Worm (Caenorhabditis elegans) whole organism, L1 larva: ENCODE results near the gene stt-3.
A peak's percentile ranks its signal among the peaks of the same experiment; 100 is the strongest.

Experiments
- C04F5.9 ChIP-seq: sonication (generic microtip); optimal IDR thresholded peaks from 2 replicates; lab custom pipeline; 2016; ENCODE audit warnings: missing genetic modification characterization, missing compliant biosample characterization
- C16A3.4 ChIP-seq: fragments of 150-350 bp; optimal IDR thresholded peaks from 2 replicates; lab custom pipeline; 2014; ENCODE audit warnings: missing biosample characterization, missing genetic modification characterization
- F16B12.6 ChIP-seq: fragments of 150-350 bp; optimal IDR thresholded peaks from 2 replicates; lab custom pipeline; 2014; ENCODE audit warnings: missing biosample characterization, missing genetic modification characterization
- Y116A8C.19 ChIP-seq: sonication (generic microtip); optimal IDR thresholded peaks from 2 replicates; lab custom pipeline; 2016; ENCODE audit warnings: missing compliant biosample characterization, missing genetic modification characterization, borderline replicate concordance
- aha-1 ChIP-seq: fragments of 150-350 bp; optimal IDR thresholded peaks from 2 replicates; lab custom pipeline; 2014; ENCODE audit warnings: missing biosample characterization, missing genetic modification characterization
- aly-2 ChIP-seq: fragments of 150-350 bp; optimal IDR thresholded peaks from 2 replicates; lab custom pipeline; 2014; ENCODE audit warnings: missing biosample characterization, missing genetic modification characterization
- ama-1 ChIP-seq: fragments of 150-350 bp; optimal IDR thresholded peaks from 2 replicates; lab custom pipeline; 2014
- blmp-1 ChIP-seq: fragments of 150-350 bp; optimal IDR thresholded peaks from 2 replicates; lab custom pipeline; 2014; ENCODE audit warnings: missing biosample characterization, missing genetic modification characterization
- ceh-8 ChIP-seq: fragments of 200-800 bp; sonication (Bioruptor generic); optimal IDR thresholded peaks from 2 replicates; lab custom pipeline; 2018; ENCODE audit warnings: mild to moderate bottlenecking, missing genetic modification characterization, moderate library complexity, missing compliant biosample characterization
- ceh-90 ChIP-seq: sonication (generic microtip); optimal IDR thresholded peaks from 2 replicates; lab custom pipeline; 2016; ENCODE audit warnings: missing genetic modification characterization, missing compliant biosample characterization
- dpl-1 ChIP-seq, 3 experiments: fragments of 150-350 bp in 2 of 3; sonication (generic microtip) in 1 of 3; optimal IDR thresholded peaks; 2 replicates each; lab custom pipeline; 2014 to 2017; ENCODE audit warnings: missing biosample characterization in 3 of 3, missing genetic modification characterization in 3 of 3, missing genetic modification reagents in 3 of 3
- efl-3 ChIP-seq: fragments of 200-800 bp; sonication (Bioruptor generic); optimal IDR thresholded peaks from 2 replicates; lab custom pipeline; 2018; ENCODE audit warnings: mild to moderate bottlenecking, missing genetic modification characterization, missing compliant biosample characterization
- egl-13 ChIP-seq: sonication (generic microtip); optimal IDR thresholded peaks from 2 replicates; lab custom pipeline; 2016; ENCODE audit warnings: missing genotype, missing genetic modification reagents, missing genetic modification characterization, missing compliant biosample characterization
- elt-2 ChIP-seq: sonication (generic microtip); optimal IDR thresholded peaks from 2 replicates; lab custom pipeline; 2016; ENCODE audit warnings: missing genetic modification characterization, mild to moderate bottlenecking, inconsistent platforms, missing compliant biosample characterization, missing genetic modification reagents
- elt-3 ChIP-seq, 6 experiments: fragments of 150-350 bp in 1 of 6; sonication (generic microtip); optimal IDR thresholded peaks; 2 replicates each; lab custom pipeline; 2017 to 2018; ENCODE audit warnings: missing biosample characterization in 6 of 6, missing genetic modification characterization in 6 of 6, inconsistent platforms in 1 of 6
- fkh-10 ChIP-seq: sonication (generic microtip); optimal IDR thresholded peaks from 2 replicates; lab custom pipeline; 2017; ENCODE audit warnings: missing biosample characterization, missing genetic modification reagents, missing genetic modification characterization
- fos-1 ChIP-seq: fragments of 150-350 bp; optimal IDR thresholded peaks from 2 replicates; lab custom pipeline; 2014; ENCODE audit warnings: missing biosample characterization, missing genetic modification characterization
- hlh-17 ChIP-seq: fragments of 200-800 bp; sonication (Bioruptor generic); optimal IDR thresholded peaks from 2 replicates; lab custom pipeline; 2018; ENCODE audit warnings: missing genetic modification characterization, mild to moderate bottlenecking, missing compliant biosample characterization, moderate library complexity, borderline replicate concordance
- hlh-4 ChIP-seq: sonication (generic microtip); optimal IDR thresholded peaks from 2 replicates; lab custom pipeline; 2016; ENCODE audit warnings: mild to moderate bottlenecking, missing genetic modification characterization, missing compliant biosample characterization
- hpl-2 ChIP-seq: fragments of 150-350 bp; optimal IDR thresholded peaks from 2 replicates; lab custom pipeline; 2014; ENCODE audit warnings: missing biosample characterization, missing genetic modification reagents, missing genetic modification characterization
- jun-1 ChIP-seq: fragments of 150-350 bp; optimal IDR thresholded peaks from 2 replicates; lab custom pipeline; 2014; ENCODE audit warnings: missing biosample characterization, missing genetic modification reagents, missing genetic modification characterization
- lin-13 ChIP-seq: fragments of 150-350 bp; optimal IDR thresholded peaks from 2 replicates; lab custom pipeline; 2014; ENCODE audit warnings: missing biosample characterization, missing genetic modification reagents, missing genetic modification characterization
- lin-14 ChIP-seq: fragments of 200-800 bp; sonication (Bioruptor generic); optimal IDR thresholded peaks from 2 replicates; lab custom pipeline; 2018; ENCODE audit warnings: mild to moderate bottlenecking, missing genetic modification characterization, moderate library complexity, missing compliant biosample characterization
- lin-35 ChIP-seq, 2 experiments: fragments of 150-350 bp; optimal IDR thresholded peaks; 2 replicates each; lab custom pipeline; 2014; ENCODE audit warnings: missing biosample characterization in 2 of 2, missing genetic modification characterization in 2 of 2, missing genetic modification reagents in 2 of 2
- lir-3 ChIP-seq: sonication (generic microtip); optimal IDR thresholded peaks from 2 replicates; lab custom pipeline; 2016; ENCODE audit warnings: mild to moderate bottlenecking, missing genetic modification characterization, moderate library complexity, missing compliant biosample characterization; ENCODE audit not compliant: poor library complexity
- mab-9 ChIP-seq: fragments of 200-800 bp; sonication (Bioruptor generic); IDR thresholded peaks from 2 replicates; pipeline ENCODE4 v1.3.6; 2022; ENCODE audit warnings: missing genetic modification reagents, missing genetic modification characterization, missing compliant biosample characterization
- mef-2 ChIP-seq: fragments of 150-350 bp; optimal IDR thresholded peaks from 2 replicates; lab custom pipeline; 2014; ENCODE audit warnings: missing biosample characterization, missing genetic modification characterization
- mep-1 ChIP-seq: fragments of 150-350 bp; optimal IDR thresholded peaks from 2 replicates; lab custom pipeline; 2014; ENCODE audit warnings: missing biosample characterization, missing genetic modification characterization
- nhr-11 ChIP-seq: fragments of 150-350 bp; optimal IDR thresholded peaks from 2 replicates; lab custom pipeline; 2014; ENCODE audit warnings: missing biosample characterization, missing genetic modification characterization
- nhr-19 ChIP-seq: fragments of 200-800 bp; sonication (Bioruptor generic); conservative IDR thresholded peaks from 2 replicates; pipeline ENCODE4 v1.3.6; 2022; ENCODE audit warnings: missing genetic modification characterization, missing compliant biosample characterization
- nhr-20 ChIP-seq: sonication (generic microtip); optimal IDR thresholded peaks from 2 replicates; lab custom pipeline; 2016; ENCODE audit warnings: mild to moderate bottlenecking, missing genetic modification characterization, missing compliant biosample characterization
- nhr-28 ChIP-seq: fragments of 150-350 bp; optimal IDR thresholded peaks from 2 replicates; lab custom pipeline; 2014; ENCODE audit warnings: missing biosample characterization, missing genetic modification characterization
- nhr-47 ChIP-seq: sonication (generic microtip); optimal IDR thresholded peaks from 2 replicates; lab custom pipeline; 2016; ENCODE audit warnings: mild to moderate bottlenecking, missing genetic modification characterization, moderate library complexity, missing compliant biosample characterization
- nhr-71 ChIP-seq: sonication (generic microtip); optimal IDR thresholded peaks from 2 replicates; lab custom pipeline; 2016; ENCODE audit warnings: mild to moderate bottlenecking, missing genetic modification characterization, moderate library complexity, missing compliant biosample characterization
- nhr-76 ChIP-seq: sonication (generic microtip); optimal IDR thresholded peaks from 2 replicates; lab custom pipeline; 2017; ENCODE audit warnings: missing biosample characterization, missing genetic modification characterization
- nhr-84 ChIP-seq: sonication (generic microtip); optimal IDR thresholded peaks from 2 replicates; lab custom pipeline; 2017; ENCODE audit warnings: missing biosample characterization, missing genetic modification characterization
- nhr-90 ChIP-seq: sonication (generic microtip); optimal IDR thresholded peaks from 2 replicates; lab custom pipeline; 2016; ENCODE audit warnings: mild to moderate bottlenecking, missing genetic modification characterization, missing compliant biosample characterization; ENCODE audit not compliant: poor library complexity
- pag-3 ChIP-seq: sonication (generic microtip); optimal IDR thresholded peaks from 2 replicates; lab custom pipeline; 2017; ENCODE audit warnings: missing genetic modification characterization, mild to moderate bottlenecking, missing compliant biosample characterization, antibody characterized with exemption, borderline replicate concordance; ENCODE audit not compliant: insufficient read depth
- pax-3 ChIP-seq: fragments of 200-800 bp; sonication (Bioruptor generic); optimal IDR thresholded peaks from 2 replicates; lab custom pipeline; 2018; ENCODE audit warnings: mild to moderate bottlenecking, missing genetic modification characterization, moderate library complexity, missing compliant biosample characterization
- pqm-1 ChIP-seq: sonication (generic microtip); optimal IDR thresholded peaks from 3 replicates; lab custom pipeline; 2017; ENCODE audit warnings: missing biosample characterization, missing genetic modification characterization
- rnt-1 ChIP-seq: sonication (generic microtip); optimal IDR thresholded peaks from 2 replicates; lab custom pipeline; 2016; ENCODE audit warnings: mild to moderate bottlenecking, missing genetic modification characterization, moderate library complexity, missing compliant biosample characterization
- snu-23 ChIP-seq: sonication (generic microtip); optimal IDR thresholded peaks from 2 replicates; lab custom pipeline; 2016; ENCODE audit warnings: missing genetic modification characterization, missing compliant biosample characterization
- sox-4 ChIP-seq: sonication (generic microtip); optimal IDR thresholded peaks from 2 replicates; lab custom pipeline; 2016; ENCODE audit warnings: missing genetic modification characterization, missing compliant biosample characterization
- swsn-7 ChIP-seq: sonication (generic microtip); optimal IDR thresholded peaks from 2 replicates; lab custom pipeline; 2016; ENCODE audit warnings: missing genetic modification characterization, missing compliant biosample characterization
- tbx-2 ChIP-seq: sonication (generic microtip); optimal IDR thresholded peaks from 2 replicates; lab custom pipeline; 2016; ENCODE audit warnings: missing genetic modification characterization, missing compliant biosample characterization
- tlp-1 ChIP-seq: fragments of 150-350 bp; optimal IDR thresholded peaks from 2 replicates; lab custom pipeline; 2014; ENCODE audit warnings: missing biosample characterization, missing genetic modification characterization
- unc-130 ChIP-seq: fragments of 150-350 bp; optimal IDR thresholded peaks from 2 replicates; lab custom pipeline; 2017; ENCODE audit warnings: missing biosample characterization, missing genetic modification characterization, inconsistent platforms
- unc-30 ChIP-seq: sonication (generic microtip); optimal IDR thresholded peaks from 2 replicates; lab custom pipeline; 2017; ENCODE audit warnings: missing biosample characterization, missing genetic modification characterization
- vab-15 ChIP-seq: sonication (generic microtip); optimal IDR thresholded peaks from 2 replicates; lab custom pipeline; 2017; ENCODE audit warnings: missing genotype, mild to moderate bottlenecking, missing genetic modification characterization, missing compliant biosample characterization
- zip-4 ChIP-seq: fragments of 200-800 bp; sonication (Bioruptor generic); optimal IDR thresholded peaks from 2 replicates; lab custom pipeline; 2018; ENCODE audit warnings: mild to moderate bottlenecking, missing genetic modification characterization, moderate library complexity, missing compliant biosample characterization
- ztf-11 ChIP-seq, 2 experiments: sonication (generic microtip); optimal IDR thresholded peaks; 2 replicates each; lab custom pipeline; 2016 to 2017; ENCODE audit warnings: missing genetic modification characterization in 2 of 2, missing biosample characterization in 1 of 2, missing compliant biosample characterization in 1 of 2

Gene stt-3

ce11 chrIII:6230870-6231269 lies 17.6 kb upstream of the stt-3 start, which contains the start of gene esyt-2:
Gene esyt-2 (minus strand): TSS chrIII:6230970.
- TF ChIP-seq hlh-17 (GFP tag; lab: Kevin White, UChicago) (no peak), lin-14 (GFP tag; lab: Kevin White, UChicago) (peak; percentile 5), zip-4 (GFP tag; lab: Kevin White, UChicago) (no peak), nhr-71 (peak; percentile 54), tbx-2 (tag; lab: Kevin White, UChicago) (no peak), efl-3 (GFP tag; lab: Kevin White, UChicago) (no peak), rnt-1 (tag; lab: Kevin White, UChicago) (peak; percentile 6), swsn-7 (tag; lab: Kevin White, UChicago) (no peak), vab-15 (tag; lab: Kevin White, UChicago) (no peak), Y116A8C.19 (no peak)

DNA sequence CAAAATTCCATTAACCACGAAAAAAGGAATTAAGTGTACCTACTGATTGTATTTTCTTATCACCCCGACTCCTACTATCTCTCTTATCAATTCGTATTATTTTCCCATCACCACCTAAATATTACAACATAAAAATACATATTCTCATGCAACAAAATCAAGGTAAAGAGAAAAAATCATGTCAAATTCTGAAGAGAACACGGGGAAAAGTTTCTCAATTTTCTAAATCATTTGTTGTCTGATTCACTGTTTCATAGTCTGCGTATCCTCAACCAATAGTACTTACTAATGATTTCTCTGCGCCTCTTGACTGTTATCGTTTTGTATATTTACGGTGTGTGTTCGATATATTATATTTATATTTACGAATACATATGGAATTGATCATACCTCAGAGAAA lies 16.6 kb upstream of the stt-3 start:
- TF ChIP-seq mab-9 (GFP tag; lab: Robert Waterston, UW) (no peak), tlp-1 (tag; lab: Kevin White, UChicago) (peak; percentile 5), unc-130 (no peak), hpl-2 (GFP tag; lab: Kevin White, UChicago) (no peak), pag-3 (tag; lab: Kevin White, UChicago) (no peak), aly-2 (tag; lab: Kevin White, UChicago) (no peak), lin-35 (GFP tag; optimal IDR thresholded peaks at IDR 0.05; lab: Kevin White, UChicago) (peak in 1 of 2 experiments; percentile 47), aha-1 (tag; lab: Kevin White, UChicago) (no peak), hlh-4 (tag; lab: Kevin White, UChicago) (no peak), nhr-19 (GFP tag; lab: Robert Waterston, UW) (no peak), ama-1 (lab: Kevin White, UChicago) (no peak), hlh-17 (GFP tag; lab: Kevin White, UChicago) (no peak), unc-30 (tag; lab: Kevin White, UChicago) (no peak), sox-4 (no peak), mef-2 (tag; lab: Kevin White, UChicago) (no peak), pqm-1 (tag; lab: Kevin White, UChicago) (no peak), ceh-8 (no peak), lir-3 (tag; lab: Kevin White, UChicago) (no peak), nhr-11 (no peak), ceh-90 (tag; lab: Kevin White, UChicago) (no peak), elt-2 (tag; lab: Kevin White, UChicago) (peak; percentile 69), lin-13 (GFP tag; lab: Kevin White, UChicago) (no peak), jun-1 (tag; lab: Kevin White, UChicago) (peak; percentile 1), egl-13 (no peak), nhr-90 (tag; lab: Kevin White, UChicago) (no peak), nhr-20 (peak; percentile 20), nhr-84 (tag; lab: Kevin White, UChicago) (no peak), blmp-1 (peak; percentile 39), dpl-1 (GFP tag; optimal IDR thresholded peaks at IDR 0.05; lab: Kevin White, UChicago) (no peak), nhr-47 (tag; lab: Kevin White, UChicago) (no peak), pax-3 (tag; lab: Kevin White, UChicago) (no peak), snu-23 (GFP tag; lab: Kevin White, UChicago) (no peak), elt-3 (tag; optimal IDR thresholded peaks at IDR 0.05; lab: Kevin White, UChicago) (peak in 2 of 6 experiments; percentile 58 to 76), F16B12.6 (tag; lab: Kevin White, UChicago) (no peak), lin-14 (GFP tag; lab: Kevin White, UChicago) (no peak), C04F5.9 (tag; lab: Kevin White, UChicago) (no peak), fkh-10 (GFP tag; lab: Kevin White, UChicago) (no peak), swsn-7 (tag; lab: Kevin White, UChicago) (no peak), nhr-28 (no peak), fos-1 (no peak), nhr-76 (tag; lab: Kevin White, UChicago) (no peak), C16A3.4 (tag; lab: Kevin White, UChicago) (peak; percentile 1), mep-1 (tag; lab: Kevin White, UChicago) (peak; percentile 23), ztf-11 (tag; optimal IDR thresholded peaks at IDR 0.05; lab: Kevin White, UChicago) (no peak)
